Worm (Caenorhabditis elegans) whole organism, mixed stage, embryonic: ENCODE data around the gene F14H3.14.

ENCODE experiments used
- mab-5 ChIP-seq: fragments of 150-350 bp; optimal IDR thresholded peaks from 2 replicates; lab custom pipeline; 2014; ENCODE audit warnings: missing biosample characterization, missing genetic modification characterization
- sem-2 ChIP-seq: fragments of 200-800 bp; sonication (Bioruptor generic); optimal IDR thresholded peaks from 2 replicates; lab custom pipeline; 2018; ENCODE audit warnings: mild to moderate bottlenecking, missing genetic modification characterization, missing compliant biosample characterization

- no peak for TF ChIP-seq mab-5 (tag; lab: Kevin White, UChicago)
- TF ChIP-seq sem-2 (GFP tag; lab: Kevin White, UChicago) = no peak
Measured at ce11 chrV:16055031-16055430, 7.7 kb downstream of the F14H3.14 start, which contains the start of gene F14H3.4.
